Worm (Caenorhabditis elegans) whole organism, young adult: ENCODE data around the gene mtm-3.

Experiments
- B0336.3 ChIP-seq: fragments of 200-800 bp; sonication (Bioruptor generic); IDR thresholded peaks from 2 replicates; pipeline ENCODE4 v1.3.6; 2022; ENCODE audit warnings: missing genetic modification characterization, missing compliant biosample characterization
- C17E4.6 ChIP-seq: fragments of 200-800 bp; sonication (Bioruptor generic); IDR thresholded peaks from 2 replicates; pipeline ENCODE4 v1.3.6; 2022; ENCODE audit warnings: missing genetic modification reagents, missing genetic modification characterization, missing compliant biosample characterization
- D2030.7 ChIP-seq: fragments of 200-800 bp; sonication (Bioruptor generic); IDR thresholded peaks from 2 replicates; pipeline ENCODE4 v1.3.6; 2022; ENCODE audit warnings: missing genetic modification reagents, missing genetic modification characterization, missing compliant biosample characterization
- F57A8.1 ChIP-seq: fragments of 200-800 bp; sonication (Bioruptor generic); optimal IDR thresholded peaks from 2 replicates; lab custom pipeline; 2018; ENCODE audit warnings: mild to moderate bottlenecking, missing genetic modification characterization, moderate library complexity, missing compliant biosample characterization
- Y53F4B.3 ChIP-seq: fragments of 200-800 bp; sonication (Bioruptor generic); IDR thresholded peaks from 2 replicates; pipeline ENCODE4 v1.3.6; 2022; ENCODE audit warnings: missing genetic modification reagents, missing genetic modification characterization, missing compliant biosample characterization
- Y67H2A.10 ChIP-seq: fragments of 200-800 bp; sonication (Bioruptor generic); conservative IDR thresholded peaks from 2 replicates; pipeline ENCODE4 v1.3.6; 2022; ENCODE audit warnings: missing genetic modification reagents, missing genetic modification characterization, missing compliant biosample characterization
- ama-1 ChIP-seq, 3 experiments: fragments of 150-350 bp in 1 of 3; sonication (generic microtip) in 2 of 3; optimal IDR thresholded peaks; 2 replicates each; lab custom pipeline; 2014 to 2018; ENCODE audit warnings: missing biosample characterization in 2 of 3, missing genetic modification characterization in 2 of 3, missing genetic modification reagents in 2 of 3
- aptf-2 ChIP-seq: fragments of 200-800 bp; sonication (Bioruptor generic); conservative IDR thresholded peaks from 2 replicates; pipeline ENCODE4 v1.3.6; 2022; ENCODE audit warnings: missing genetic modification reagents, missing genetic modification characterization, missing compliant biosample characterization
- attf-6 ChIP-seq: fragments of 200-800 bp; sonication (Bioruptor generic); IDR thresholded peaks from 2 replicates; pipeline ENCODE4 v1.3.6; 2022; ENCODE audit warnings: missing genetic modification reagents, missing genetic modification characterization, missing compliant biosample characterization
- ccch-3 ChIP-seq: fragments of 200-800 bp; sonication (Bioruptor generic); optimal IDR thresholded peaks from 2 replicates; lab custom pipeline; 2018; ENCODE audit warnings: mild to moderate bottlenecking, missing genetic modification characterization, missing compliant biosample characterization
- ceh-27 ChIP-seq: fragments of 200-800 bp; sonication (Bioruptor generic); optimal IDR thresholded peaks from 2 replicates; lab custom pipeline; 2018; ENCODE audit warnings: mild to moderate bottlenecking, missing genetic modification characterization, moderate library complexity, missing compliant biosample characterization
- ceh-58 ChIP-seq: fragments of 200-800 bp; sonication (Bioruptor generic); IDR thresholded peaks from 2 replicates; pipeline ENCODE4 v1.3.6; 2022; ENCODE audit warnings: missing genetic modification characterization, missing compliant biosample characterization
- efl-1 ChIP-seq: fragments of 150-350 bp; optimal IDR thresholded peaks from 2 replicates; lab custom pipeline; 2014; ENCODE audit warnings: missing biosample characterization, missing genetic modification reagents, missing genetic modification characterization
- ets-4 ChIP-seq: fragments of 200-800 bp; sonication (Bioruptor generic); optimal IDR thresholded peaks from 2 replicates; lab custom pipeline; 2018; ENCODE audit warnings: mild to moderate bottlenecking, missing genetic modification characterization, missing compliant biosample characterization
- hlh-12 ChIP-seq: sonication (generic microtip); optimal IDR thresholded peaks from 2 replicates; lab custom pipeline; 2016; ENCODE audit warnings: missing genetic modification characterization, missing compliant biosample characterization
- hlh-26 ChIP-seq: fragments of 200-800 bp; sonication (Bioruptor generic); conservative IDR thresholded peaks from 2 replicates; pipeline ENCODE4 v1.3.6; 2022; ENCODE audit warnings: missing genetic modification reagents, missing genetic modification characterization, missing compliant biosample characterization
- hmg-20 ChIP-seq: fragments of 200-800 bp; sonication (Bioruptor generic); IDR thresholded peaks from 2 replicates; pipeline ENCODE4 v1.3.6; 2022; ENCODE audit warnings: missing genetic modification reagents, missing genetic modification characterization, missing compliant biosample characterization
- let-526 ChIP-seq: fragments of 200-800 bp; sonication (Bioruptor generic); IDR thresholded peaks from 2 replicates; pipeline ENCODE4 v1.3.6; 2022; ENCODE audit warnings: missing genetic modification reagents, missing genetic modification characterization, missing compliant biosample characterization
- let-607 ChIP-seq, 2 experiments: fragments of 200-800 bp in 1 of 2; sonication (Bioruptor generic) in 1 of 2; sonication (generic microtip) in 1 of 2; optimal IDR thresholded peaks; 2 replicates each; lab custom pipeline; 2016 to 2018; ENCODE audit warnings: mild to moderate bottlenecking in 2 of 2, missing compliant biosample characterization in 2 of 2, missing genetic modification characterization in 2 of 2, moderate library complexity in 2 of 2, missing genotype in 1 of 2
- lin-35 ChIP-seq, 3 experiments: fragments of 150-350 bp in 2 of 3; sonication (generic microtip) in 1 of 3; optimal IDR thresholded peaks; 2 replicates each; lab custom pipeline; 2014 to 2018; ENCODE audit warnings: missing biosample characterization in 3 of 3, missing genetic modification characterization in 3 of 3, missing genetic modification reagents in 3 of 3
- lin-54 ChIP-seq: fragments of 200-800 bp; sonication (Bioruptor generic); optimal IDR thresholded peaks from 2 replicates; lab custom pipeline; 2018; ENCODE audit warnings: mild to moderate bottlenecking, missing genetic modification characterization, missing compliant biosample characterization
- madf-10 ChIP-seq: sonication (generic microtip); optimal IDR thresholded peaks from 2 replicates; lab custom pipeline; 2016; ENCODE audit warnings: mild to moderate bottlenecking, missing genetic modification characterization, missing compliant biosample characterization
- madf-6 ChIP-seq: fragments of 200-800 bp; sonication (Bioruptor generic); IDR thresholded peaks from 2 replicates; pipeline ENCODE4 v1.3.6; 2022; ENCODE audit warnings: missing genetic modification reagents, missing genetic modification characterization, missing compliant biosample characterization
- mcd-1 ChIP-seq: fragments of 200-800 bp; sonication (Bioruptor generic); IDR thresholded peaks from 2 replicates; pipeline ENCODE4 v1.3.6; 2022; ENCODE audit warnings: missing genetic modification reagents, missing genetic modification characterization, missing compliant biosample characterization
- mes-4 ChIP-seq: sonication (generic microtip); optimal IDR thresholded peaks from 2 replicates; lab custom pipeline; 2016; ENCODE audit warnings: missing genotype, missing genetic modification characterization, missing compliant biosample characterization
- nfya-2 ChIP-seq: fragments of 200-800 bp; sonication (Bioruptor generic); IDR thresholded peaks from 2 replicates; pipeline ENCODE4 v1.3.6; 2022; ENCODE audit warnings: missing genetic modification reagents, missing genetic modification characterization, missing compliant biosample characterization
- nhr-80 ChIP-seq: sonication (generic microtip); optimal IDR thresholded peaks from 2 replicates; lab custom pipeline; 2016; ENCODE audit warnings: missing genetic modification characterization, missing compliant biosample characterization
- pbrm-1 ChIP-seq: fragments of 200-800 bp; sonication (Bioruptor generic); IDR thresholded peaks from 2 replicates; pipeline ENCODE4 v1.3.6; 2022; ENCODE audit warnings: missing genetic modification reagents, missing genetic modification characterization, missing compliant biosample characterization
- rec-8 ChIP-seq, 2 experiments: sonication (generic microtip); optimal IDR thresholded peaks; 2 replicates each; lab custom pipeline; 2016; ENCODE audit warnings: mild to moderate bottlenecking in 2 of 2, missing genetic modification characterization in 2 of 2, missing genetic modification reagents in 2 of 2, missing genotype in 2 of 2, missing biosample characterization in 1 of 2, missing compliant biosample characterization in 1 of 2, moderate library complexity in 1 of 2
- rpc-1 ChIP-seq, 2 experiments: fragments of 150-350 bp in 1 of 2; sonication (generic microtip) in 1 of 2; optimal IDR thresholded peaks; 2 replicates each; lab custom pipeline; 2014 to 2018; ENCODE audit warnings: missing biosample characterization in 1 of 2, missing genetic modification characterization in 1 of 2, missing genetic modification reagents in 1 of 2, missing genotype in 1 of 2
- snpc-3.4 ChIP-seq: sonication (generic microtip); optimal IDR thresholded peaks from 2 replicates; lab custom pipeline; 2017; ENCODE audit warnings: missing genetic modification characterization, mild to moderate bottlenecking, missing compliant biosample characterization, antibody characterized with exemption, moderate library complexity, missing genotype, missing genetic modification reagents
- unc-62 ChIP-seq: fragments of 150-350 bp; optimal IDR thresholded peaks from 2 replicates; lab custom pipeline; 2014; ENCODE audit warnings: missing biosample characterization, missing genetic modification reagents, missing genetic modification characterization
- xnd-1 ChIP-seq: sonication (generic microtip); optimal IDR thresholded peaks from 2 replicates; lab custom pipeline; 2016; ENCODE audit warnings: missing genotype, missing genetic modification reagents, missing genetic modification characterization, missing compliant biosample characterization
- zfh-2 ChIP-seq: fragments of 200-800 bp; sonication (Bioruptor generic); conservative IDR thresholded peaks from 2 replicates; pipeline ENCODE4 v1.3.6; 2022; ENCODE audit warnings: missing genetic modification reagents, missing genetic modification characterization, missing compliant biosample characterization
- ztf-18 ChIP-seq: sonication (generic microtip); optimal IDR thresholded peaks from 2 replicates; lab custom pipeline; 2016; ENCODE audit warnings: missing genotype, mild to moderate bottlenecking, missing genetic modification characterization, missing compliant biosample characterization
- ztf-22 ChIP-seq: fragments of 200-800 bp; sonication (Bioruptor generic); optimal IDR thresholded peaks from 2 replicates; lab custom pipeline; 2018; ENCODE audit warnings: mild to moderate bottlenecking, missing genetic modification characterization, moderate library complexity, missing compliant biosample characterization
- ztf-3 ChIP-seq: fragments of 200-800 bp; sonication (Bioruptor generic); optimal IDR thresholded peaks from 2 replicates; lab custom pipeline; 2018; ENCODE audit warnings: mild to moderate bottlenecking, missing genetic modification characterization, missing compliant biosample characterization

Gene mtm-3

DNA sequence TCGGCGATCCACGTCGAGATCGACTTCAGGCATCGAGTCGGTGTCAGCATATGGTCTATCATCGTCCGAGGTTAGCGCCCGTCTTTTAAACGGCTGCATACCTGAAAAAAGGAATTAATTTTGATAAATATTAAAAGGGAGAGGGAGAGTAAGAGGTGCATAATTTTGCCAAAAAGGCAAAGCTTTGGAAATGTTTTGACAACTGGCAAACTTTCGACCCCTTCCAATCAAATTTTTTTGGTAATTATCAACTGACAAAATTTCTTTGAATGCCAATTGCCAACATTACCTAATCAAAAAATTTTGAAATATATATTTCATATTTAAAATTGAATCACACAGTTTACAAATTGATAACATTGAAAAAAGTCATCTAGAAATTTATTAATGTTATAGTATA lies 19.3 kb upstream of the mtm-3 start, which contains the start of gene dpy-27:
TSS of gene dpy-27 (minus strand) at position 101 of the 400 bp plus-strand sequence.
- TF ChIP-seq rec-8 (tag; optimal IDR thresholded peaks at IDR 0.05; lab: Kevin White, UChicago): no peak
- TF ChIP-seq C17E4.6: no peak
- no peak for TF ChIP-seq zfh-2
- TF ChIP-seq aptf-2 (GFP tag; lab: Robert Waterston, UW): no peak
- TF ChIP-seq pbrm-1: no peak
- no peak for TF ChIP-seq ztf-3 (GFP tag; lab: Kevin White, UChicago)
- no peak for TF ChIP-seq unc-62
- TF ChIP-seq let-607 (tag; optimal IDR thresholded peaks at IDR 0.05; lab: Kevin White, UChicago): no peak
- TF ChIP-seq attf-6 (GFP tag; lab: Robert Waterston, UW): no peak
- TF ChIP-seq lin-54 (GFP tag; lab: Kevin White, UChicago): no peak
- TF ChIP-seq let-526: no peak
- no peak for TF ChIP-seq lin-35 (GFP tag; optimal IDR thresholded peaks at IDR 0.05; lab: Kevin White, UChicago)
- no peak for TF ChIP-seq hlh-12 (tag; lab: Kevin White, UChicago)
- TF ChIP-seq ceh-27: no peak
- no peak for TF ChIP-seq mes-4 (tag; lab: Kevin White, UChicago)
- TF ChIP-seq D2030.7 (GFP tag; lab: Robert Waterston, UW): no peak
- no peak for TF ChIP-seq ztf-22 (GFP tag; lab: Kevin White, UChicago)
- no peak for TF ChIP-seq Y53F4B.3 (GFP tag; lab: Robert Waterston, UW)
- TF ChIP-seq, all 124 proteins: peak for 0

DNA sequence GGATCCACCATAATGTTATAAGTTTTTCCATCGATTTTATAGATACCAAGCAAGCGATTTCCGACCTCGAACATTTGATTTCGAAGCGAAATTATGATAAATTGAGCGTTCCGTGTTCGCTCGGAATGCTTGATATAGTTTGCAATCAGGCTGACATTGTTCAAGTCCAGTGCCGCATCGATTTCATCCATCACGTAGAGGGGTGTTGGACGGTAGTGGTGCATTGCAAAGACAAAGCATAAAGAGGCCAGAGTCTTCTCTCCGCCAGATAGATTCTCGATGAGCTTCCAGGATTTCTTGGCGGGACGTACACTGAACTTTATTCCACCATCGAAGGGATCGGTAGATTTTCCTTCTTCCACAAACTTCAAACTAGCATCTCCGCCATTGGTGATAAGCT lies 14.2 kb upstream of the mtm-3 start:
- TF ChIP-seq B0336.3 (no peak), Y67H2A.10 (no peak), nhr-80 (tag; lab: Kevin White, UChicago) (no peak), ztf-18 (tag; lab: Kevin White, UChicago) (no peak), ama-1 (optimal IDR thresholded peaks at IDR 0.05; lab: Kevin White, UChicago) (no peak), ama-1 (GFP tag; optimal IDR thresholded peaks at IDR 0.05; lab: Kevin White, UChicago) (no peak), rpc-1 (optimal IDR thresholded peaks at IDR 0.05; lab: Kevin White, UChicago) (no peak), rpc-1 (tag; optimal IDR thresholded peaks at IDR 0.05; lab: Kevin White, UChicago) (no peak), efl-1 (GFP tag; lab: Kevin White, UChicago) (no peak), madf-6 (no peak), madf-10 (tag; lab: Kevin White, UChicago) (no peak), mcd-1 (GFP tag; lab: Robert Waterston, UW) (no peak), F57A8.1 (no peak), hlh-26 (GFP tag; lab: Robert Waterston, UW) (no peak), hmg-20 (no peak), hlh-12 (tag; lab: Kevin White, UChicago) (no peak), xnd-1 (tag; lab: Kevin White, UChicago) (no peak), ccch-3 (GFP tag; lab: Kevin White, UChicago) (no peak), ceh-58 (GFP tag; lab: Robert Waterston, UW) (no peak), ets-4 (GFP tag; lab: Kevin White, UChicago) (no peak), nfya-2 (GFP tag; lab: Robert Waterston, UW) (no peak), snpc-3.4 (tag; lab: Kevin White, UChicago) (no peak)
- TF ChIP-seq, all 124 proteins: peak for 0
